Worm (Caenorhabditis elegans) whole organism, early embryonic: ENCODE results near the gene Y75B12B.10.

Source experiments
- ama-1 ChIP-seq: fragments of 150-350 bp; optimal IDR thresholded peaks from 2 replicates; lab custom pipeline; 2014
- ceh-13 ChIP-seq: fragments of 200-800 bp; sonication (Bioruptor generic); optimal IDR thresholded peaks from 2 replicates; lab custom pipeline; 2018; ENCODE audit warnings: mild to moderate bottlenecking, missing genetic modification characterization, missing compliant biosample characterization
- ceh-36 ChIP-seq: sonication (generic microtip); optimal IDR thresholded peaks from 2 replicates; lab custom pipeline; 2016; ENCODE audit warnings: missing genetic modification characterization, inconsistent platforms, missing compliant biosample characterization
- hmbx-1 ChIP-seq: sonication (generic microtip); optimal IDR thresholded peaks from 2 replicates; lab custom pipeline; 2016; ENCODE audit warnings: mild to moderate bottlenecking, missing genetic modification characterization, missing compliant biosample characterization
- hmg-4 ChIP-seq: fragments of 200-800 bp; sonication (Bioruptor generic); optimal IDR thresholded peaks from 2 replicates; lab custom pipeline; 2018; ENCODE audit warnings: mild to moderate bottlenecking, missing genetic modification characterization, missing compliant biosample characterization
- pes-1 ChIP-seq: fragments of 200-800 bp; sonication (Bioruptor generic); IDR thresholded peaks from 2 replicates; pipeline ENCODE4 v1.3.6; 2022; ENCODE audit warnings: missing genetic modification reagents, missing genetic modification characterization, missing compliant biosample characterization
- tbx-11 ChIP-seq: fragments of 200-800 bp; sonication (Bioruptor generic); IDR thresholded peaks from 2 replicates; pipeline ENCODE4 v1.3.6; 2022; ENCODE audit warnings: missing genetic modification characterization, missing compliant biosample characterization

DNA sequence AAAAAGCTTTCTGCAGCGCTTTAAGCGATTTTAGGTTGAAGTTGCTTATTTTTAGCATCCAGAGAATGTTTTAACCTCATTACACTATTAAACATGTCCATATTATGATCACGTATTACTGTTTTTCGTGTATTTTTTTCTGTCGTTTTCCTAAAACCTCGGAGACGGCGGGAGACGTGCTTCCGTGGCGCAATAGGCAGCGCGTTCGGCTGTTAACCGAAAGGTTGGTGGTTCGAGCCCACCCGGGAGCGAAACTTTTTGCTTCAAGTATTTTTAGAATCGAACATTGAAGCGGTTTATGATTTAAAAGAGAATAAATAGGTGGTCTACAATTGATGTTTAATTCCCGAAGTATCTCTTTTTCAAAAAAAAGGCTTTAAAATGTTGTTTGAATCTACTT, 43.4 kb upstream of the Y75B12B.10 start:
- TF ChIP-seq ama-1 (lab: Kevin White, UChicago) (no peak), tbx-11 (GFP tag; lab: Robert Waterston, UW) (no peak), ceh-36 (no peak), hmg-4 (GFP tag; lab: Kevin White, UChicago) (no peak), hmbx-1 (tag; lab: Kevin White, UChicago) (no peak), ceh-13 (no peak), pes-1 (GFP tag; lab: Robert Waterston, UW) (no peak)
